Fruit fly (Drosophila melanogaster): Measurements from ENCODE around the gene Icmt.

Gene Icmt

dm6 chr3L:13017803-13018324 lies at the start of gene Icmt, which contains the start of gene mRpL20:
Gene Icmt (plus strand): TSS chr3L:13018266.
Gene mRpL20 (minus strand): TSS chr3L:13017867.
- TF ChIP-seq Sin3A (optimal IDR thresholded peaks at IDR 0.05) = no peak
- TF ChIP-seq psq (optimal IDR thresholded peaks at IDR 0.05) = no peak
- no peak for TF ChIP-seq h (optimal IDR thresholded peaks at IDR 0.05)
- TF ChIP-seq Myc (optimal IDR thresholded peaks at IDR 0.05) = no peak

dm6 chr3L:12972259-12972658 lies 45.8 kb upstream of the Icmt start, which contains the start of the genes CG10748 and CG10749:
Gene CG10748 (minus strand): TSS chr3L:12972359.
Gene CG10749 (plus strand): TSS chr3L:12972474.
- TF ChIP-seq h (optimal IDR thresholded peaks at IDR 0.05) (no peak), ttk (optimal IDR thresholded peaks at IDR 0.05) (no peak), psq (optimal IDR thresholded peaks at IDR 0.05) (no peak), Myc (optimal IDR thresholded peaks at IDR 0.05) (no peak), Sin3A (optimal IDR thresholded peaks at IDR 0.05) (no peak), insv (optimal IDR thresholded peaks at IDR 0.05) (no peak)

dm6 chr3L:12994835-12995234 lies 23.2 kb upstream of the Icmt start, which contains the start of gene CG11262:
Gene CG11262 (plus strand): TSS chr3L:12995135.
- TF ChIP-seq Myc (optimal IDR thresholded peaks at IDR 0.05) = no peak
- no peak for TF ChIP-seq insv (optimal IDR thresholded peaks at IDR 0.05)
- no peak for TF ChIP-seq psq (optimal IDR thresholded peaks at IDR 0.05)
- no peak for TF ChIP-seq h (optimal IDR thresholded peaks at IDR 0.05)
- no peak for TF ChIP-seq Sin3A (optimal IDR thresholded peaks at IDR 0.05)
- TF ChIP-seq ttk (optimal IDR thresholded peaks at IDR 0.05) = no peak

- TF ChIP-seq psq (optimal IDR thresholded peaks at IDR 0.05) (no peak), h (optimal IDR thresholded peaks at IDR 0.05) (no peak), ttk (optimal IDR thresholded peaks at IDR 0.05) (no peak)
These were observed 11.6 kb upstream of the Icmt start, which contains the start of gene CG11263 for dm6 chr3L:13006490-13006889. Gene CG11263 (plus strand): TSS chr3L:13006817.

dm6 chr3L:13007946-13008462 lies 10.1 kb upstream of the Icmt start:
- TF ChIP-seq h (optimal IDR thresholded peaks at IDR 0.05) = no peak
- no peak for TF ChIP-seq psq (optimal IDR thresholded peaks at IDR 0.05)
- no peak for TF ChIP-seq ttk (optimal IDR thresholded peaks at IDR 0.05)
- no peak for TF ChIP-seq insv (optimal IDR thresholded peaks at IDR 0.05)
- TF ChIP-seq Sin3A (optimal IDR thresholded peaks at IDR 0.05) = no peak

dm6 chr3L:13011511-13011910 lies 6.6 kb upstream of the Icmt start, which contains the start of gene Cul6:
Gene Cul6 (minus strand): TSS chr3L:13011685.
- TF ChIP-seq Myc (optimal IDR thresholded peaks at IDR 0.05) (no peak), psq (optimal IDR thresholded peaks at IDR 0.05) (no peak), insv (optimal IDR thresholded peaks at IDR 0.05) (no peak), h (optimal IDR thresholded peaks at IDR 0.05) (no peak), ttk (optimal IDR thresholded peaks at IDR 0.05) (no peak)

dm6 chr3L:13014693-13015092 lies 3.4 kb upstream of the Icmt start:
- TF ChIP-seq Sin3A (optimal IDR thresholded peaks at IDR 0.05) (no peak), psq (optimal IDR thresholded peaks at IDR 0.05) (no peak), insv (optimal IDR thresholded peaks at IDR 0.05) (no peak), h (optimal IDR thresholded peaks at IDR 0.05) (no peak), ttk (optimal IDR thresholded peaks at IDR 0.05) (no peak), Myc (optimal IDR thresholded peaks at IDR 0.05) (no peak)

- TF ChIP-seq ttk (optimal IDR thresholded peaks at IDR 0.05) = no peak
- no peak for TF ChIP-seq h (optimal IDR thresholded peaks at IDR 0.05)
- no peak for TF ChIP-seq Sin3A (optimal IDR thresholded peaks at IDR 0.05)
- no peak for TF ChIP-seq insv (optimal IDR thresholded peaks at IDR 0.05)
- TF ChIP-seq Myc (optimal IDR thresholded peaks at IDR 0.05) = no peak
- no peak for TF ChIP-seq psq (optimal IDR thresholded peaks at IDR 0.05)
These were observed 2.8 kb upstream of the Icmt start, which contains the start of gene MICAL-like for dm6 chr3L:13015195-13015822. Gene MICAL-like (minus strand): TSS chr3L:13015332.

dm6 chr3L:13015823-13016465 lies 2.1 kb upstream of the Icmt start, which contains the start of gene CG11267:
Gene CG11267 (plus strand): TSS chr3L:13016050.
- TF ChIP-seq h (optimal IDR thresholded peaks at IDR 0.05) (no peak), Sin3A (optimal IDR thresholded peaks at IDR 0.05) (no peak), psq (optimal IDR thresholded peaks at IDR 0.05) (no peak), Myc (optimal IDR thresholded peaks at IDR 0.05) (no peak), insv (optimal IDR thresholded peaks at IDR 0.05) (no peak), ttk (optimal IDR thresholded peaks at IDR 0.05) (no peak)

dm6 chr3L:13019249-13019956 lies 1.3 kb downstream of the Icmt start:
- TF ChIP-seq h (optimal IDR thresholded peaks at IDR 0.05) (no peak), psq (optimal IDR thresholded peaks at IDR 0.05) (no peak), ttk (optimal IDR thresholded peaks at IDR 0.05) (no peak), insv (optimal IDR thresholded peaks at IDR 0.05) (no peak), Myc (optimal IDR thresholded peaks at IDR 0.05) (no peak), Sin3A (optimal IDR thresholded peaks at IDR 0.05) (no peak)

dm6 chr3L:13021727-13022126 lies 3.7 kb downstream of the Icmt start:
- no peak for TF ChIP-seq Sin3A (optimal IDR thresholded peaks at IDR 0.05)
- TF ChIP-seq Myc (optimal IDR thresholded peaks at IDR 0.05) = no peak
- TF ChIP-seq psq (optimal IDR thresholded peaks at IDR 0.05) = no peak
- no peak for TF ChIP-seq h (optimal IDR thresholded peaks at IDR 0.05)
- no peak for TF ChIP-seq insv (optimal IDR thresholded peaks at IDR 0.05)
- no peak for TF ChIP-seq ttk (optimal IDR thresholded peaks at IDR 0.05)

Data from Kc167 (cell line).